Fruit fly (Drosophila melanogaster) whole organism, embryonic: Measurements from ENCODE around the gene Tg.

ENCODE experiments used
- Asciz ChIP-seq: fragments of 200-800 bp; sonication (Bioruptor generic); optimal IDR thresholded peaks from 2 replicates; lab custom pipeline; 2017; ENCODE audit warnings: missing biosample characterization, mild to moderate bottlenecking, missing genetic modification characterization, missing genetic modification reagents
- Atf3 ChIP-seq: fragments of 200-800 bp; sonication (Bioruptor generic); optimal IDR thresholded peaks from 3 replicates; lab custom pipeline; 2016; ENCODE audit warnings: missing biosample characterization, missing genetic modification characterization
- CG12071 ChIP-seq: fragments of 200-800 bp; sonication (Bioruptor generic); optimal IDR thresholded peaks from 3 replicates; lab custom pipeline; 2018; ENCODE audit warnings: missing biosample characterization, mild to moderate bottlenecking, missing genetic modification characterization
- CG12219 ChIP-seq: fragments of 200-800 bp; sonication (Bioruptor generic); optimal IDR thresholded peaks from 3 replicates; lab custom pipeline; 2018; ENCODE audit warnings: missing biosample characterization, mild to moderate bottlenecking, missing genetic modification characterization
- CG13123 ChIP-seq: fragments of 200-800 bp; sonication (Bioruptor generic); optimal IDR thresholded peaks from 2 replicates; lab custom pipeline; 2016; ENCODE audit warnings: missing biosample characterization, missing genetic modification characterization
- CG13775 ChIP-seq: fragments of 200-800 bp; sonication (Bioruptor generic); optimal IDR thresholded peaks from 3 replicates; lab custom pipeline; 2017; ENCODE audit warnings: missing biosample characterization, mild to moderate bottlenecking, missing genetic modification characterization
- CG13894 ChIP-seq: fragments of 200-800 bp; sonication (Bioruptor generic); optimal IDR thresholded peaks from 3 replicates; lab custom pipeline; 2018; ENCODE audit warnings: missing biosample characterization, mild to moderate bottlenecking, missing genetic modification characterization, moderate library complexity
- CG17359 ChIP-seq: fragments of 200-800 bp; sonication (Bioruptor generic); optimal IDR thresholded peaks from 3 replicates; lab custom pipeline; 2018; ENCODE audit warnings: missing biosample characterization, mild to moderate bottlenecking, missing genetic modification characterization, moderate library complexity
- CG17361 ChIP-seq: fragments of 200-800 bp; sonication (Bioruptor generic); IDR thresholded peaks from 3 replicates; pipeline ENCODE4 v1.3.6; 2022; ENCODE audit warnings: missing biosample characterization, missing genetic modification characterization
- CG2199 ChIP-seq: fragments of 200-800 bp; sonication (Bioruptor generic); IDR thresholded peaks from 3 replicates; pipeline ENCODE4 v1.3.6; 2022; ENCODE audit warnings: missing biosample characterization, missing genetic modification characterization
- CG3065 ChIP-seq: fragments of 200-800 bp; sonication (Bioruptor generic); optimal IDR thresholded peaks from 2 replicates; lab custom pipeline; 2016; ENCODE audit warnings: missing biosample characterization, missing genetic modification characterization
- CG4820 ChIP-seq: fragments of 200-800 bp; sonication (Bioruptor generic); optimal IDR thresholded peaks from 3 replicates; lab custom pipeline; 2016; ENCODE audit warnings: missing biosample characterization, missing genetic modification characterization
- CG5245 ChIP-seq: fragments of 200-800 bp; sonication (Bioruptor generic); optimal IDR thresholded peaks from 3 replicates; lab custom pipeline; 2016; ENCODE audit warnings: missing biosample characterization, missing genetic modification characterization
- CG8290 ChIP-seq, 3 experiments: fragments of 200-800 bp; sonication (Bioruptor generic); optimal IDR thresholded peaks; 2 replicates each; lab custom pipeline; 2016 to 2019; ENCODE audit warnings: missing biosample characterization in 3 of 3, missing genetic modification characterization in 3 of 3, mild to moderate bottlenecking in 2 of 3, moderate library complexity in 1 of 3
- Drgx ChIP-seq: fragments of 200-800 bp; sonication (Bioruptor generic); IDR thresholded peaks from 2 replicates; pipeline ENCODE4 v1.3.6; 2022; ENCODE audit warnings: missing biosample characterization, missing genetic modification characterization
- GATAe ChIP-seq: fragments of 200-800 bp; sonication (Bioruptor generic); conservative IDR thresholded peaks from 2 replicates; pipeline ENCODE4 v1.3.6; 2022; ENCODE audit warnings: missing biosample characterization, missing genetic modification characterization
- Hey ChIP-seq: fragments of 200-800 bp; sonication (Bioruptor generic); optimal IDR thresholded peaks from 3 replicates; lab custom pipeline; 2018; ENCODE audit warnings: missing biosample characterization, mild to moderate bottlenecking, missing genetic modification characterization
- Hmr ChIP-seq: fragments of 200-800 bp; sonication (Bioruptor generic); optimal IDR thresholded peaks from 3 replicates; lab custom pipeline; 2017; ENCODE audit warnings: mild to moderate bottlenecking, missing biosample characterization, missing genetic modification reagents, missing genetic modification characterization
- Hr39 ChIP-seq: fragments of >200 bp; optimal IDR thresholded peaks from 2 replicates; lab custom pipeline; 2017
- MTF-1 ChIP-seq: fragments of 200-800 bp; sonication (Bioruptor generic); optimal IDR thresholded peaks from 2 replicates; lab custom pipeline; 2018; ENCODE audit warnings: missing biosample characterization, mild to moderate bottlenecking, missing genetic modification characterization, borderline replicate concordance
- Nf-YC ChIP-seq: fragments of 200-800 bp; optimal IDR thresholded peaks from 3 replicates; lab custom pipeline; 2019; ENCODE audit warnings: missing biosample characterization, mild to moderate bottlenecking, missing genetic modification characterization, moderate library complexity
- Rfx ChIP-seq: fragments of 200-800 bp; sonication (Bioruptor generic); IDR thresholded peaks from 2 replicates; pipeline ENCODE4 v1.3.6; 2022; ENCODE audit warnings: missing biosample characterization, missing genetic modification characterization
- Side ChIP-seq: fragments of 200-800 bp; sonication (Bioruptor generic); optimal IDR thresholded peaks from 2 replicates; lab custom pipeline; 2016; ENCODE audit warnings: missing biosample characterization, missing genetic modification characterization
- Taf1 ChIP-seq: fragments of 200-800 bp; sonication (Bioruptor generic); IDR thresholded peaks from 2 replicates; pipeline ENCODE4 v1.3.6; 2022; ENCODE audit warnings: missing biosample characterization, missing genetic modification characterization
- Trl ChIP-seq, 3 experiments: fragments of >200 bp in 2 of 3; fragments of 200-800 bp in 1 of 3; sonication (Bioruptor generic) in 1 of 3; optimal IDR thresholded peaks; 2 replicates in 1 of 3; 3 replicates in 2 of 3; lab custom pipeline; 2016 to 2017; ENCODE audit warnings: missing biosample characterization in 1 of 3, missing genetic modification characterization in 1 of 3
- caup ChIP-seq: fragments of 200-800 bp; sonication (Bioruptor generic); optimal IDR thresholded peaks from 3 replicates; lab custom pipeline; 2017; ENCODE audit warnings: missing biosample characterization, mild to moderate bottlenecking, missing genetic modification characterization, moderate library complexity; ENCODE audit not compliant: severe bottlenecking
- chinmo ChIP-seq: fragments of 200-800 bp; sonication (Bioruptor generic); IDR thresholded peaks from 4 replicates; pipeline ENCODE4 v1.3.6; 2022; ENCODE audit warnings: missing biosample characterization, missing genetic modification characterization; ENCODE audit not compliant: partially characterized antibody
- ci ChIP-seq: fragments of 200-800 bp; sonication (Bioruptor generic); IDR thresholded peaks from 3 replicates; pipeline ENCODE4 v1.3.6; 2022; ENCODE audit warnings: missing biosample characterization, missing genetic modification characterization
- crol ChIP-seq: fragments of 200-800 bp; sonication (Bioruptor generic); IDR thresholded peaks from 2 replicates; pipeline ENCODE4 v1.3.6; 2022; ENCODE audit warnings: missing biosample characterization, missing genetic modification characterization
- ewg ChIP-seq: fragments of 200-800 bp; sonication (Bioruptor generic); optimal IDR thresholded peaks from 3 replicates; lab custom pipeline; 2017; ENCODE audit warnings: mild to moderate bottlenecking, missing biosample characterization, missing genetic modification reagents, missing genetic modification characterization
- exex ChIP-seq: fragments of 200-800 bp; sonication (Bioruptor generic); optimal IDR thresholded peaks from 4 replicates; lab custom pipeline; 2018; ENCODE audit warnings: missing biosample characterization, mild to moderate bottlenecking, missing genetic modification characterization, moderate library complexity
- gcm2 ChIP-seq: fragments of 200-800 bp; sonication (Bioruptor generic); optimal IDR thresholded peaks from 2 replicates; lab custom pipeline; 2016; ENCODE audit warnings: missing biosample characterization, missing genetic modification characterization
- kah ChIP-seq: fragments of 200-800 bp; sonication (Bioruptor generic); optimal IDR thresholded peaks from 2 replicates; lab custom pipeline; 2018; ENCODE audit warnings: missing biosample characterization, mild to moderate bottlenecking, missing genetic modification characterization
- lab ChIP-seq: fragments of 200-800 bp; sonication (Bioruptor generic); optimal IDR thresholded peaks from 3 replicates; lab custom pipeline; 2017; ENCODE audit warnings: missing biosample characterization, missing genetic modification characterization, mild to moderate bottlenecking, moderate library complexity, missing genetic modification reagents
- mirr ChIP-seq: fragments of 200-800 bp; sonication (Bioruptor generic); optimal IDR thresholded peaks from 3 replicates; lab custom pipeline; 2018; ENCODE audit warnings: missing biosample characterization, mild to moderate bottlenecking, missing genetic modification characterization
- mld ChIP-seq: fragments of 200-800 bp; sonication (Bioruptor generic); IDR thresholded peaks from 3 replicates; pipeline ENCODE4 v1.3.6; 2022; ENCODE audit warnings: missing biosample characterization, missing genetic modification characterization; ENCODE audit not compliant: partially characterized antibody
- onecut ChIP-seq: fragments of 200-800 bp; sonication (Bioruptor generic); IDR thresholded peaks from 2 replicates; pipeline ENCODE4 v1.3.6; 2022; ENCODE audit warnings: missing biosample characterization, missing genetic modification characterization
- rib ChIP-seq: fragments of 200-800 bp; sonication (Bioruptor generic); IDR thresholded peaks from 2 replicates; pipeline ENCODE4 v1.3.6; 2022; ENCODE audit warnings: missing biosample characterization, missing genetic modification characterization
- scrt ChIP-seq: fragments of 200-800 bp; sonication (Bioruptor generic); optimal IDR thresholded peaks from 2 replicates; lab custom pipeline; 2018; ENCODE audit warnings: missing biosample characterization, mild to moderate bottlenecking, missing genetic modification characterization, moderate library complexity
- sd ChIP-seq: fragments of 200-800 bp; sonication (Bioruptor generic); optimal IDR thresholded peaks from 3 replicates; lab custom pipeline; 2018; ENCODE audit warnings: missing biosample characterization, mild to moderate bottlenecking, missing genetic modification characterization, moderate library complexity
- sr ChIP-seq: fragments of 200-800 bp; sonication (Bioruptor generic); IDR thresholded peaks from 3 replicates; pipeline ENCODE4 v1.3.6; 2022; ENCODE audit warnings: missing biosample characterization, missing genetic modification characterization
- stc ChIP-seq: fragments of 200-800 bp; sonication (Bioruptor generic); IDR thresholded peaks from 2 replicates; pipeline ENCODE4 v1.3.6; 2022; ENCODE audit warnings: missing biosample characterization, missing genetic modification characterization
- sug ChIP-seq: fragments of 200-800 bp; optimal IDR thresholded peaks from 2 replicates; lab custom pipeline; 2019; ENCODE audit warnings: missing biosample characterization, mild to moderate bottlenecking, missing genetic modification characterization, moderate library complexity
- tgo ChIP-seq: fragments of 200-800 bp; sonication (Bioruptor generic); IDR thresholded peaks from 3 replicates; pipeline ENCODE4 v1.3.6; 2022; ENCODE audit warnings: missing biosample characterization, missing genetic modification characterization
- twi ChIP-seq: fragments of 200-800 bp; optimal IDR thresholded peaks from 2 replicates; lab custom pipeline; 2019; ENCODE audit warnings: missing biosample characterization, mild to moderate bottlenecking, missing genetic modification characterization, moderate library complexity

Gene Tg

DNA sequence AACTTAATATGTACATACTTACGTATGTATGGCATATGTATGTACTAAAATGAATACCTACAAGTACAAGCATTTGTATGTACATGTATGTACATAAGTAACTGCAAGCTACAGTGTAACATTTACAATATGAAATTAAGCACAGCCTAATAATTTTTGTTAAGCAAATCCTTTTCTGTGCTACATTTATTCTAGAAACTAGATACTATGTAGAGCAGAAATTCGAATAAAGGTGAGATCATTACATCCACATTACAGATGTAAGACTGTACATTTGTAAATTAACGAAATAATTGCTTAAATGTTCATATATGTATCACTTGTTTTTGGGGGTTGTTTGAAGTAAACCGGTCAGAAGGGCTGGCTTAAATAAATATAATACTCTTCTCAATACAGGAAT is 19.3 kb upstream of the Tg start (continued):
- TF ChIP-seq caup (GFP tag; lab: Kevin White, UChicago) (no peak), Hmr (GFP tag; lab: Kevin White, UChicago) (peak; percentile 16), CG8290 (GFP tag; optimal IDR thresholded peaks at IDR 0.05; lab: Kevin White, UChicago) (no peak), CG8290 (tag; optimal IDR thresholded peaks at IDR 0.05; lab: Kevin White, UChicago) (peak in 1 of 2 experiments; percentile 11), CG17361 (GFP tag; lab: Robert Waterston, UW) (0 out of 3 replicates have a peak, but pooled peaks have one; percentile 28), gcm2 (GFP tag; lab: Kevin White, UChicago) (no peak), Asciz (GFP tag; lab: Kevin White, UChicago) (peak; percentile 33), CG13123 (GFP tag; lab: Kevin White, UChicago) (no peak), CG4820 (no peak), CG13775 (GFP tag; lab: Kevin White, UChicago) (no peak)

DNA sequence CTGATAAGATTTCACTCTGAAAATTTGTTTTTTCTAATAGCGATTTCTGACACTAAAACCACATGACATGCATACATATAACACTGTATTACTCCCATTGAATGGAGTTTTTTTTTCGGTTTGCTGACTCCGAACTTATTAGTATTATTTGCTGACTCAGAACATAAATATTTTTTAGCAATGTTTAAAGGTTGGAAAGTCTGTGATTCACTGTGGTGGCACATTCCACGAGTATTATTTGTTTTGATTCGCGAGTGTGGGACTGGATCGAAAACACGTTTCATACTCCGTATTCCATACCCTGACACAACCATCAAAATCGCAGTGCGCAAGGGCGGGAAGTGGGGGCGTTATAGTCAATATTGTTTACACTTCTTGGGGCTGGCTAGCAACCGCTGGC is 18.6 kb upstream of the Tg start:
- no peak for TF ChIP-seq Hr39 (lab: Kevin White, UChicago)
- TF ChIP-seq onecut (GFP tag; lab: Robert Waterston, UW) = peak; percentile 30; the same call in 1 of the 2 replicates
- no peak for TF ChIP-seq Side (GFP tag; lab: Kevin White, UChicago)
- peak; percentile 82 for TF ChIP-seq sd (tag; lab: Kevin White, UChicago)
- TF ChIP-seq Rfx (GFP tag; lab: Robert Waterston, UW) = 0 out of 2 replicates have a peak, but pooled peaks have one; percentile 33
- TF ChIP-seq CG13894 (tag; lab: Kevin White, UChicago) = peak; percentile 21
- TF ChIP-seq ewg (GFP tag; lab: Kevin White, UChicago) = peak; percentile 30
- 0 out of 2 replicates have a peak, but pooled peaks have one; percentile 6 for TF ChIP-seq Taf1 (GFP tag; lab: Robert Waterston, UW)
- TF ChIP-seq, all 482 proteins: peak for 6

DNA sequence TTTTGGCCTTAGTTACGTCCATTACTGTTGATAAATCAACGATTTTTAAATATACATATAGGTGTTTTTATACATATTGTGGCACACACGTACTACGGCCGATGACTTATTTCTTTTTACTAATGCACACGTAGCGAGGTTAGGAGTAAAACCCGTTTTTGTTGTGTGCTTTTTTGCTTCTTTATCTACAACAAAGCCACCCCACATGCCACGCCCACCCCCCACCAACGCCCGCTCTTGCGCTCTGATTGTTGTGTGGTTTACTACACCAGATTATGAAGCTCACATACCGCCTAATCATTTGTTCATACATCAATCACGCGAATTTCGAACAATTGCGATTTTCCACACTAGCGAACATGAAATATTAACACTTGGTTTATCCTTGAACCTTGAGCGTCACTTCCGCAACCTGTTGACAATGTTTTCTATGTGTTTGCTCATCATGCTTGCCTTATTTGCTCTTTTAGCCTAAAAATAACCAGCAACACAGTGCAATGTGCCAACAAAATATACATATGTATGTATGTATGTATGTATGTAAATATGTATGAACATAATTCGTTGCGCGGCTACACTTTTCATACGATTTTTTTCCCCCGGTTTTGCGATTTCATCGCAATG is 18.0 kb upstream of the Tg start:
- peak; percentile 16; the same call in 1 of the 2 replicates for TF ChIP-seq Drgx (GFP tag; lab: Robert Waterston, UW)
- TF ChIP-seq sr (GFP tag; lab: Robert Waterston, UW) = no peak
- TF ChIP-seq CG2199 (GFP tag; lab: Robert Waterston, UW) = 0 out of 3 replicates have a peak, but pooled peaks have one; percentile 6
- TF ChIP-seq Hey = peak; percentile 34
- 0 out of 2 replicates have a peak, but pooled peaks have one; percentile 31 for TF ChIP-seq GATAe (GFP tag; lab: Robert Waterston, UW)
- no peak for TF ChIP-seq CG5245 (GFP tag; lab: Kevin White, UChicago)
- no peak for TF ChIP-seq tgo (GFP tag; lab: Robert Waterston, UW)
- TF ChIP-seq CG12071 (GFP tag; lab: Kevin White, UChicago) = peak; percentile 4
- peak; percentile 14; the same call in 1 of the 2 replicates for TF ChIP-seq stc (GFP tag; lab: Robert Waterston, UW)
- TF ChIP-seq Nf-YC (tag; lab: Kevin White, UChicago) = no peak
- 0 out of 3 replicates have a peak, but pooled peaks have one; percentile 11 for TF ChIP-seq mld (GFP tag; lab: Robert Waterston, UW)
- TF ChIP-seq Atf3 (GFP tag; lab: Kevin White, UChicago) = no peak
- peak; percentile 12 for TF ChIP-seq CG12219 (GFP tag; lab: Kevin White, UChicago)
- TF ChIP-seq rib (GFP tag; lab: Robert Waterston, UW) = peak; percentile 19; the same call in 1 of the 2 replicates
- peak; percentile 87 for TF ChIP-seq kah (GFP tag; lab: Kevin White, UChicago)
- no peak for TF ChIP-seq MTF-1 (GFP tag; lab: Kevin White, UChicago)
- TF ChIP-seq ewg (GFP tag; lab: Kevin White, UChicago) = peak; percentile 35
- peak; percentile 61; the same call in 1 of the 3 replicates for TF ChIP-seq ci
- peak; percentile 19 for TF ChIP-seq mirr (GFP tag; lab: Kevin White, UChicago)
- TF ChIP-seq lab (GFP tag; lab: Kevin White, UChicago) = peak; percentile 33
- peak; percentile 49 for TF ChIP-seq exex (tag; lab: Kevin White, UChicago)
- TF ChIP-seq CG17359 (tag; lab: Kevin White, UChicago) = peak; percentile 23
- peak; percentile 79 for TF ChIP-seq crol (GFP tag; lab: Robert Waterston, UW)
- TF ChIP-seq sug (tag; lab: Kevin White, UChicago) = peak; percentile 58
- peak in 1 of 2 experiments; percentile 21 for TF ChIP-seq Trl (optimal IDR thresholded peaks at IDR 0.05; lab: Kevin White, UChicago)
- no peak for TF ChIP-seq Trl (GFP tag; optimal IDR thresholded peaks at IDR 0.05; lab: Kevin White, UChicago)
- peak; percentile 25 for TF ChIP-seq CG3065 (GFP tag; lab: Kevin White, UChicago)
- 0 out of 4 replicates have a peak, but pooled peaks have one; percentile 20 for TF ChIP-seq chinmo (GFP tag; lab: Robert Waterston, UW)
- peak; percentile 64 for TF ChIP-seq scrt (GFP tag; lab: Kevin White, UChicago)
- TF ChIP-seq twi = no peak
